Worm (Caenorhabditis elegans) whole organism, early embryonic: ENCODE measurements around the gene ddo-2.

Source experiments
- B0310.2 ChIP-seq: sonication (generic microtip); optimal IDR thresholded peaks from 2 replicates; lab custom pipeline; 2016; ENCODE audit warnings: mild to moderate bottlenecking, missing genetic modification characterization, missing compliant biosample characterization
- ama-1 ChIP-seq: fragments of 150-350 bp; optimal IDR thresholded peaks from 2 replicates; lab custom pipeline; 2014
- hmbx-1 ChIP-seq: sonication (generic microtip); optimal IDR thresholded peaks from 2 replicates; lab custom pipeline; 2016; ENCODE audit warnings: mild to moderate bottlenecking, missing genetic modification characterization, missing compliant biosample characterization
- scrt-1 ChIP-seq: fragments of 200-800 bp; sonication (Bioruptor generic); IDR thresholded peaks from 2 replicates; pipeline ENCODE4 v1.3.6; 2022; ENCODE audit warnings: missing genetic modification characterization, missing compliant biosample characterization
- sea-1 ChIP-seq: fragments of 200-800 bp; sonication (Bioruptor generic); conservative IDR thresholded peaks from 2 replicates; pipeline ENCODE4 v1.3.6; 2022; ENCODE audit warnings: missing genetic modification characterization, missing compliant biosample characterization

- no peak for TF ChIP-seq sea-1 (GFP tag; lab: Robert Waterston, UW)
- no peak for TF ChIP-seq ama-1 (lab: Kevin White, UChicago)
- no peak for TF ChIP-seq B0310.2 (tag; lab: Kevin White, UChicago)
- no peak for TF ChIP-seq hmbx-1
- no peak for TF ChIP-seq scrt-1 (GFP tag; lab: Robert Waterston, UW)
These were observed 621 bp downstream of the ddo-2 start for ce11 chrV:7434805-7435363.
